Worm (Caenorhabditis elegans): ENCODE data around the gene T08G5.1.

The T08G5.1 gene

ce11 chrV:14018640-14019039, at the start of gene T08G5.1, which contains the start of gene mtl-2:
TSS of gene T08G5.1 (plus strand) at chrV:14018766.
TSS of gene mtl-2 (minus strand) at chrV:14018673.
- TF ChIP-seq dao-5 (tag; optimal IDR thresholded peaks at IDR 0.05) (no peak), him-1 (tag; optimal IDR thresholded peaks at IDR 0.05) (no peak), W03F9.2 (tag; optimal IDR thresholded peaks at IDR 0.05) (no peak)

DNA sequence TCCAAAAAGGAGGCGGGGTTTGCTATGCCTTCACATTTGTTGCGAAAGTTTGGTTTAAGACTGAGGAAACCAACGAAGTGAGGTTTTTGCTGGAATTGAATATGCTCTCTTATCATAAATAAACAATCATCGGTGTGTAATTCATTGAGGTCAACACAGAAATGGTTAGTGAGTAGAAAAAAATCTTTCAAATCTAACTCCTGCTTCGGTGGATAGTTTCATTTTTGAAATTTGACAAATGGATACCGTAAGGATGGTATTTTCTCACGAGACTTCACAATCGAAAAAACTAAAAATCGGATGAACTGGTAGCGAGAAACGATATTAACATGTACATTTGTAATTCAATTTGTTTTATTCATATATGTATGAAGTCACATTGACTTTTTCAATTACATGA, 37.8 kb upstream of the T08G5.1 start, which contains the start of gene eol-1:
TSS of gene eol-1 (minus strand) at position 101 of the 400 bp plus-strand sequence.
- no peak for TF ChIP-seq W03F9.2 (tag; optimal IDR thresholded peaks at IDR 0.05)
- no peak for TF ChIP-seq him-1 (tag; optimal IDR thresholded peaks at IDR 0.05)
- no peak for TF ChIP-seq dao-5 (tag; optimal IDR thresholded peaks at IDR 0.05)

DNA sequence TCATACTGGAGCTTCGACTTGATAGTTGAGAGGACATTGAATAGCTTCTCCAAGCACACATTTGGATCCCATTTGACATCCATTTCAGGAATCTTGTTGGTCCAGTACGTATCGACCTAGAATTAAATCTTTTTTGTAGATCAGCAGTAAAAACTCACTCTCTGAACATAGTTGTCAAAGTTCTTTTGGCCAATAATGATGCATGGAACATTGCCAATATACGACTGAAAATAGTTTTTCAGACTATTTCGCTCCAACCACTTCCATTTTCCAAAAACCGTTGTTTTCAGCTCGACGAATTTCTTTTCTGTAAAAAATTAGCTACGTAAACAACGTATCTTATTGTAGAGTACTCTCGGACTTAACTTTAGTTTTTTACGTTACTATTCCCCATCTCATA, 36.9 kb upstream of the T08G5.1 start:
- TF ChIP-seq him-1 (tag; optimal IDR thresholded peaks at IDR 0.05) (no peak), W03F9.2 (tag; optimal IDR thresholded peaks at IDR 0.05) (no peak), dao-5 (tag; optimal IDR thresholded peaks at IDR 0.05) (no peak)

- TF ChIP-seq W03F9.2 (tag; optimal IDR thresholded peaks at IDR 0.05) (no peak), him-1 (tag; optimal IDR thresholded peaks at IDR 0.05) (no peak), dao-5 (tag; optimal IDR thresholded peaks at IDR 0.05) (no peak)
Observed at ce11 chrV:13984828-13985227, 33.7 kb upstream of the T08G5.1 start, which contains the start of gene end-1. TSS of gene end-1 (plus strand) at chrV:13985128.

ce11 chrV:13986823-13987222, 31.7 kb upstream of the T08G5.1 start:
- TF ChIP-seq W03F9.2 (tag; optimal IDR thresholded peaks at IDR 0.05) (no peak), him-1 (tag; optimal IDR thresholded peaks at IDR 0.05) (no peak), dao-5 (tag; optimal IDR thresholded peaks at IDR 0.05) (no peak)

DNA sequence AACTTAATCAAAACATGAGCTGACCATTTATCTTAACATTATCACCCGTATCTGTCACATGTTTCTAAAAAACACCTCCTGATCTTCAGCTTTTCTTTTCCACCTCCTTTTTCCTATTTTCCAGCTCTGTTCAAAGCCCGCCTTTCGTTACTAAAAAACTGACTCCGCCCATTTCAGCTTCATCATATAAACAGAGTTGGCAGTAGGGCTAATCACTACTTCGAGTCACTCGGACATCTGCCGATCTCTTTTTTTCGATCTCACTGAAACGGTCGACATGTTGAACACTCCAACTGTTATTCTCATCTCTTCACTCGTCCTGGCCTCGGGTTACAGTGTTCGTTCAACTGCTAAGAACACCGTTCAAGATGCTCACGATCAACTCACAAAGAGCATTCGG, 26.1 kb upstream of the T08G5.1 start, which contains the start of gene droe-4:
TSS of gene droe-4 (plus strand) at position 172 of the 400 bp plus-strand sequence.
- TF ChIP-seq W03F9.2 (tag; optimal IDR thresholded peaks at IDR 0.05): no peak
- TF ChIP-seq dao-5 (tag; optimal IDR thresholded peaks at IDR 0.05): no peak
- TF ChIP-seq him-1 (tag; optimal IDR thresholded peaks at IDR 0.05): no peak

DNA sequence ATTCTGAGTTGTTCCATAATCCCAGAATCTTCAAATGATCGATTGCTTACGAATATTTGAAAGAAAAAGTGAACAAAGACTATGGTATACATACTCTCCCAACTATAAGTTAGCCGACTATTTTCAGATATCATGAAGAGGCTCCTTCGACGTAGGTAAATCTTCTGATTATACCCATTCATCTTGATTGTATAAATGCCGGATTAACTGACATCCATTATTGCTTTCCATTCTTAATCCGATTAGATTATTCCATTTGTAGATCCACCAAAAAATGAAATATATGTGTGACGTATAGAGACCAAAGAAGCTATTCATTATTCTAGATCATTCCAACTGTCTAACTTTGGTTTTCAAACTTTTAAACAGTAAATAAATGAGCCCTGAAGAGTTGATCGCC, 25.1 kb upstream of the T08G5.1 start:
- TF ChIP-seq him-1 (tag; optimal IDR thresholded peaks at IDR 0.05): no peak
- no peak for TF ChIP-seq dao-5 (tag; optimal IDR thresholded peaks at IDR 0.05)

DNA sequence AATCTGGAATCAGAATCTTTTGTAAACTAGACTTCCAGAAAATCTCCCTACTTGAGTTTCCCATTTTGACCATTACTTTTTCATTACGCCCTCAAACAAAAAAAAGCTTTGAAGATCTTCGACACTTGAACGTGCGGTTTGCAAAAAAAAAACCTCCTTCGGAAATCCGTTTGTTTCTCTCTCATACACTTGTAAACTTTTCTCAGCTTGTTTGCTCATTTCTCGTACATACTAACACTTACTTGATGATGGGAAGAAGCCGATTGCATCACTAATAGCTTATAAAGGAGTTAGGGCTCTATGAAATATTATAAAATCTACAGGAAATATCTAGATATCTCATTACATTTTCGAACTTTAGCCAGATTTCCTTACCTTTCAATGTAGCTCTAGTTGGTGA, 16.6 kb upstream of the T08G5.1 start:
- TF ChIP-seq W03F9.2 (tag; optimal IDR thresholded peaks at IDR 0.05) (no peak), him-1 (tag; optimal IDR thresholded peaks at IDR 0.05) (no peak), dao-5 (tag; optimal IDR thresholded peaks at IDR 0.05) (no peak)

DNA sequence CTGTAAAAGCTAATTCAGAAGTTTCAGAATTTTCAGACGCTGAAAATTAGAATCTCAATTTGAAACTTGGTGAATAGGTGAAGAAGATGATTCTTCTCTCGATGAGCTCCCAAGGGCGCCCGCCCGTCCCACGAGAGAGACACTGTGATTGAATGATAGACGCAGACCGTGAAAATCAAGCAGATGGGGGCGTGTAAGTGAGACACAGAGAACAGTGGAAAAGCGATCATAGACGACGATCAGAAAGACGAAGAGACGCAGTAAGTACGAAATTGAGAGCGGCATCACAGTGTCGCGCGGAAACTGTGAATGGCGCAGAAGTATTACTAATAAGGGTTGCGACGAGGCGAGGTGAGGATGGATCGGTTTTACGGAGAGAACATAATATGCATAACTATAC, 16.2 kb upstream of the T08G5.1 start:
- no peak for TF ChIP-seq dao-5 (tag; optimal IDR thresholded peaks at IDR 0.05)
- TF ChIP-seq him-1 (tag; optimal IDR thresholded peaks at IDR 0.05): no peak
- no peak for TF ChIP-seq W03F9.2 (tag; optimal IDR thresholded peaks at IDR 0.05)

- TF ChIP-seq W03F9.2 (tag; optimal IDR thresholded peaks at IDR 0.05) (no peak), him-1 (tag; optimal IDR thresholded peaks at IDR 0.05) (no peak), dao-5 (tag; optimal IDR thresholded peaks at IDR 0.05) (no peak)
Observed at ce11 chrV:14003587-14004156, 14.9 kb upstream of the T08G5.1 start.

- TF ChIP-seq W03F9.2 (tag; optimal IDR thresholded peaks at IDR 0.05) (no peak), dao-5 (tag; optimal IDR thresholded peaks at IDR 0.05) (no peak), him-1 (tag; optimal IDR thresholded peaks at IDR 0.05) (no peak)
Observed at ce11 chrV:14004342-14004741, 14.2 kb upstream of the T08G5.1 start.

DNA sequence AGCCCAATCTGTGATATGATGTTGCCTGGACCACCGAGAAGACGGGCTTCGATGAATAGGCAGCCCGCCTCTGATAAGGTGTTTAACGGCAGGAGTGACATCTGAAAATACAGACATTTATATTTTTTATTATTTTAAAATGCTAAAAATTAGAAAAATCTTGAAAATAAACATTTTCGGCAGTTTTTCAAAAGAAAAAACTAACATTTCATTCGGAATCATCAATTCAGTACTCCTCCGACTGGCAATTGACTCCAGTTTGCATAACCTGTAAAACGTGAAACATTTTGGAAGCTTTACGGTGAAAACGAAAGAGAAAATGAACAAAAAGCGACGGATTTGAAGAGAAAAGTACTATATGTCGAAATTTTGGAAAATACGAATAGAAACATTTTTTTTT, 12.8 kb upstream of the T08G5.1 start, which contains the start of gene ric-7:
TSS of gene ric-7 (minus strand) at position 101 of the 400 bp plus-strand sequence.
- TF ChIP-seq him-1 (tag; optimal IDR thresholded peaks at IDR 0.05) (no peak), W03F9.2 (tag; optimal IDR thresholded peaks at IDR 0.05) (no peak), dao-5 (tag; optimal IDR thresholded peaks at IDR 0.05) (no peak)

DNA sequence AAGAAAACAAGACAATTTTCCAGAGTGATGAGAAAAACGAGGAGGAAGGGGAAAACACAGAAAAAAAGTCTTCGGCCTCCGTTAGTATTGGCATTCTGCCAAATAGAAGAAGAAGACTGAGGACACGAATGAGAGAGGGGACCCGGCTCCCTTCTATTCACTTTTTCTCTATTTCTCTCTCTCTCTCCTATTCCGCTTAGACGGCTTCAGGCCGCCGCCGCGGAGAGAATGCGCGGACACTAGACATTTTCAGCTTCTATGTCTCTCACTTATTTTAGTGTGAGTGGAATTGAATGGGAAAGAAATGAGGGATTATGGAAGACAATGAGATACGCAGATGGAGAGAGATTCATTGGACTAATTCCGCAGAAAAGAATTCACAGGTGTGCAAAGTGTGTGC, 11.7 kb upstream of the T08G5.1 start:
- TF ChIP-seq him-1 (tag; optimal IDR thresholded peaks at IDR 0.05): peak; percentile 50
- TF ChIP-seq dao-5 (tag; optimal IDR thresholded peaks at IDR 0.05): no peak
- no peak for TF ChIP-seq W03F9.2 (tag; optimal IDR thresholded peaks at IDR 0.05)

ce11 chrV:14008353-14008859, 10.2 kb upstream of the T08G5.1 start:
- TF ChIP-seq dao-5 (tag; optimal IDR thresholded peaks at IDR 0.05) (no peak), W03F9.2 (tag; optimal IDR thresholded peaks at IDR 0.05) (no peak), him-1 (tag; optimal IDR thresholded peaks at IDR 0.05) (no peak)

DNA sequence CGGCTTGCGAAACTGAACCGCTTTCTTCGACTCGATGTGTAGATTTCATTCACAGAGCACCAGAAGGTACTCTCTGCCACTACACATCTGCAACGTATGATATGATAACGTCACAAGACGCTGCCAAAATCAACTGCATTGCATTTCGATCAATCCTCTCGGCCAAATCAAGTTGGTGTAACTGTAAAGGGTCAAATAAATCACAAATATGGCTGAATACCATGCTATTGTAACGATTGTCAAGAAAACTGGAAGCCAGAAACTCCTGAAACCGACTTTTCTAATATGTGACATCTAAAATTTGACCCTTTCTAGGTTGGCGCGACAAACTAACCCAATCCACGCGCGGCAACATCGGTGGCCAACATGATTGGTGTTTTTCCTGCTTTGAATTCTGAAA, 8.5 kb upstream of the T08G5.1 start:
- TF ChIP-seq him-1 (tag; optimal IDR thresholded peaks at IDR 0.05): no peak
- TF ChIP-seq dao-5 (tag; optimal IDR thresholded peaks at IDR 0.05): no peak
- no peak for TF ChIP-seq W03F9.2 (tag; optimal IDR thresholded peaks at IDR 0.05)
